Worm (Caenorhabditis elegans) whole organism, L4/young adult: ENCODE data around the gene luc-7L3.

Source experiments
- W03F9.2 ChIP-seq: fragments of 150-350 bp; optimal IDR thresholded peaks from 2 replicates; lab custom pipeline; 2014; ENCODE audit warnings: missing biosample characterization, missing genetic modification characterization
- dao-5 ChIP-seq: sonication (generic microtip); optimal IDR thresholded peaks from 2 replicates; lab custom pipeline; 2016; ENCODE audit warnings: missing genotype, missing genetic modification characterization, moderate library complexity, missing compliant biosample characterization
- him-1 ChIP-seq: sonication (generic microtip); optimal IDR thresholded peaks from 2 replicates; lab custom pipeline; 2016; ENCODE audit warnings: missing genotype, missing genetic modification reagents, missing genetic modification characterization, missing compliant biosample characterization

Gene luc-7L3

ce11 chrII:47280-47679 is 50.5 kb downstream of the luc-7L3 start, which contains the start of gene C23H3.5:
Gene C23H3.5, plus strand, starts transcription at chrII:47580.
- TF ChIP-seq W03F9.2 (tag; lab: Kevin White, UChicago): no peak
- no peak for TF ChIP-seq dao-5 (tag; lab: Kevin White, UChicago)
- TF ChIP-seq him-1 (tag; lab: Kevin White, UChicago): no peak

ce11 chrII:46116-46515 is 51.7 kb downstream of the luc-7L3 start, which contains the start of gene rpt-4:
Gene rpt-4, minus strand, starts transcription at chrII:46216.
- no peak for TF ChIP-seq W03F9.2 (tag; lab: Kevin White, UChicago)
- TF ChIP-seq him-1 (tag; lab: Kevin White, UChicago): no peak
- TF ChIP-seq dao-5 (tag; lab: Kevin White, UChicago): no peak
